Worm (Caenorhabditis elegans): ENCODE data around the gene C02B8.7.

DNA sequence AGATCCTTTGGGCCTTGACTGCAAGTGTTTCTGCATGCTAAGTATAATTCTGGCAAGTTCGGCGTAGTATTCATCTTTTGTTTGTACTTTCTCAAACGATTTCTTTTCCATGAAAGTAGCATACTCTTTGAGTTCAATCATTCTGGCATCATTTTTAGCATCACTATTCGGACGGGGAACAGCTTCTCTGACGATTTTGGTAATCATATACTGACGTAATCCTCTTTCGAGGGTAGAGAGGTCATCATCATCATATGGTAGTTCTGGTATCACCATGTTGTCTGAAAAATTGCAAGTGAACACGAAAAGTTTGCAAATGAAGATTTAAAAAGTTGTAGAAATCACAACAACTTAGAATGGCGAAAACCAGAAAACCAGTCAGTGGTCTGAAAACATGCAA, 25.1 kb upstream of the C02B8.7 start, which contains the start of gene F22F1.3:
- no peak for TF ChIP-seq W03F9.2 (tag; optimal IDR thresholded peaks at IDR 0.05)
- no peak for TF ChIP-seq him-1 (tag; optimal IDR thresholded peaks at IDR 0.05)
- TF ChIP-seq dao-5 (tag; optimal IDR thresholded peaks at IDR 0.05), result no peak

Data from whole organism, L4/young adult.